Fruit fly (Drosophila melanogaster) whole organism, embryonic: ENCODE measurements around the gene CG9628.

ENCODE experiments used
- Abd-B ChIP-seq: fragments of 200-800 bp; sonication (Bioruptor generic); optimal IDR thresholded peaks from 2 replicates; lab custom pipeline; 2018; ENCODE audit warnings: missing biosample characterization, mild to moderate bottlenecking, missing genetic modification characterization, moderate library complexity
- Aef1 ChIP-seq: fragments of 200-800 bp; sonication (Bioruptor generic); IDR thresholded peaks from 3 replicates; pipeline ENCODE4 v1.3.6; 2022; ENCODE audit warnings: missing biosample characterization, missing genetic modification characterization
- BEAF-32 ChIP-seq: fragments of 200-800 bp; sonication (Bioruptor generic); optimal IDR thresholded peaks from 3 replicates; lab custom pipeline; 2017; ENCODE audit warnings: missing biosample characterization, missing genetic modification characterization, mild to moderate bottlenecking, moderate library complexity, missing genetic modification reagents
- CG10209 ChIP-seq: fragments of 200-800 bp; sonication (Bioruptor generic); optimal IDR thresholded peaks from 3 replicates; lab custom pipeline; 2017; ENCODE audit warnings: missing biosample characterization, mild to moderate bottlenecking, missing genetic modification characterization, missing genetic modification reagents
- CG1024 ChIP-seq: fragments of 200-800 bp; sonication (Bioruptor generic); IDR thresholded peaks from 2 replicates; pipeline ENCODE4 v1.3.6; 2022; ENCODE audit warnings: missing biosample characterization, missing genetic modification characterization
- CG10654 ChIP-seq: fragments of 200-800 bp; sonication (Bioruptor generic); optimal IDR thresholded peaks from 2 replicates; lab custom pipeline; 2016; ENCODE audit warnings: missing biosample characterization, missing genetic modification characterization
- CG12155 ChIP-seq: fragments of 200-800 bp; sonication (Bioruptor generic); optimal IDR thresholded peaks from 3 replicates; lab custom pipeline; 2016; ENCODE audit warnings: missing biosample characterization, missing genetic modification characterization
- CG12299 ChIP-seq: fragments of 200-800 bp; sonication (Bioruptor generic); optimal IDR thresholded peaks from 2 replicates; lab custom pipeline; 2018; ENCODE audit warnings: missing biosample characterization, mild to moderate bottlenecking, missing genetic modification characterization
- CG12391 ChIP-seq: fragments of 200-800 bp; sonication (Bioruptor generic); optimal IDR thresholded peaks from 3 replicates; lab custom pipeline; 2018; ENCODE audit warnings: missing biosample characterization, mild to moderate bottlenecking, missing genetic modification characterization, moderate library complexity
- CG12942 ChIP-seq: fragments of 200-800 bp; sonication (Bioruptor generic); optimal IDR thresholded peaks from 3 replicates; lab custom pipeline; 2016; ENCODE audit warnings: missing biosample characterization, missing genetic modification characterization
- CG13123 ChIP-seq: fragments of 200-800 bp; sonication (Bioruptor generic); optimal IDR thresholded peaks from 2 replicates; lab custom pipeline; 2016; ENCODE audit warnings: missing biosample characterization, missing genetic modification characterization
- CG14441 ChIP-seq: fragments of 200-800 bp; sonication (Bioruptor generic); IDR thresholded peaks from 2 replicates; pipeline ENCODE4 v1.3.6; 2022; ENCODE audit warnings: missing biosample characterization, missing genetic modification characterization
- CG2712 ChIP-seq: fragments of 200-800 bp; optimal IDR thresholded peaks from 3 replicates; lab custom pipeline; 2019; ENCODE audit warnings: missing biosample characterization, mild to moderate bottlenecking, missing genetic modification characterization, moderate library complexity
- CG2875 ChIP-seq: fragments of 200-800 bp; sonication (Bioruptor generic); optimal IDR thresholded peaks from 2 replicates; lab custom pipeline; 2017; ENCODE audit warnings: missing biosample characterization, mild to moderate bottlenecking, missing genetic modification characterization, missing genetic modification reagents
- CG3163 ChIP-seq: fragments of 200-800 bp; sonication (Bioruptor generic); optimal IDR thresholded peaks from 3 replicates; lab custom pipeline; 2016; ENCODE audit warnings: missing biosample characterization, missing genetic modification characterization
- CG33213 ChIP-seq: fragments of 200-800 bp; sonication (Bioruptor generic); optimal IDR thresholded peaks from 3 replicates; lab custom pipeline; 2016; ENCODE audit warnings: missing biosample characterization, missing genetic modification characterization
- CG33557 ChIP-seq: fragments of 200-800 bp; sonication (Bioruptor generic); optimal IDR thresholded peaks from 2 replicates; lab custom pipeline; 2019; ENCODE audit warnings: missing biosample characterization, mild to moderate bottlenecking, missing genetic modification characterization, moderate library complexity
- CG3726 ChIP-seq: fragments of 200-800 bp; sonication (Bioruptor generic); IDR thresholded peaks from 3 replicates; pipeline ENCODE4, ENCODE4 v1.3.6; 2022; ENCODE audit warnings: missing biosample characterization, missing genetic modification characterization
- CG4282 ChIP-seq: fragments of 200-800 bp; sonication (Bioruptor generic); optimal IDR thresholded peaks from 2 replicates; lab custom pipeline; 2016; ENCODE audit warnings: missing biosample characterization, missing genetic modification characterization
- CG4820 ChIP-seq: fragments of 200-800 bp; sonication (Bioruptor generic); optimal IDR thresholded peaks from 3 replicates; lab custom pipeline; 2016; ENCODE audit warnings: missing biosample characterization, missing genetic modification characterization
- CG6683 ChIP-seq: fragments of 200-800 bp; sonication (Bioruptor generic); optimal IDR thresholded peaks from 2 replicates; lab custom pipeline; 2017; ENCODE audit warnings: missing biosample characterization, mild to moderate bottlenecking, missing genetic modification characterization, missing genetic modification reagents
- CG7745 ChIP-seq: fragments of 200-800 bp; sonication (Bioruptor generic); optimal IDR thresholded peaks from 2 replicates; lab custom pipeline; 2018; ENCODE audit warnings: missing biosample characterization, mild to moderate bottlenecking, missing genetic modification characterization, moderate library complexity
- CG7839 ChIP-seq: fragments of 200-800 bp; sonication (Bioruptor generic); optimal IDR thresholded peaks from 3 replicates; lab custom pipeline; 2018; ENCODE audit warnings: missing biosample characterization, mild to moderate bottlenecking, missing genetic modification characterization, moderate library complexity
- CG9609 ChIP-seq: fragments of 200-800 bp; sonication (Bioruptor generic); optimal IDR thresholded peaks from 3 replicates; lab custom pipeline; 2016; ENCODE audit warnings: missing biosample characterization, missing genetic modification characterization
- D19B ChIP-seq: fragments of 200-800 bp; sonication (Bioruptor generic); optimal IDR thresholded peaks from 2 replicates; lab custom pipeline; 2017; ENCODE audit warnings: missing biosample characterization, mild to moderate bottlenecking, missing genetic modification characterization
- Doc3 ChIP-seq: fragments of 200-800 bp; sonication (Bioruptor generic); IDR thresholded peaks from 3 replicates; pipeline ENCODE4 v1.3.6; 2022; ENCODE audit warnings: missing biosample characterization, missing genetic modification characterization; ENCODE audit not compliant: partially characterized antibody
- Hmx ChIP-seq: fragments of 200-800 bp; sonication (Bioruptor generic); optimal IDR thresholded peaks from 2 replicates; lab custom pipeline; 2016; ENCODE audit warnings: missing biosample characterization, missing genetic modification characterization
- Mrtf ChIP-seq: fragments of 200-800 bp; sonication (Bioruptor generic); IDR thresholded peaks from 3 replicates; pipeline ENCODE4 v1.3.6; 2022; ENCODE audit warnings: missing biosample characterization, missing genetic modification characterization
- NfI ChIP-seq: fragments of 200-800 bp; sonication (Bioruptor generic); optimal IDR thresholded peaks from 3 replicates; lab custom pipeline; 2018; ENCODE audit warnings: missing biosample characterization, mild to moderate bottlenecking, missing genetic modification characterization, moderate library complexity
- Sox100B ChIP-seq: fragments of 200-800 bp; sonication (Bioruptor generic); optimal IDR thresholded peaks from 3 replicates; lab custom pipeline; 2018; ENCODE audit warnings: missing biosample characterization, mild to moderate bottlenecking, missing genetic modification characterization
- Spps ChIP-seq: fragments of 200-800 bp; sonication (Bioruptor generic); optimal IDR thresholded peaks from 2 replicates; lab custom pipeline; 2018; ENCODE audit warnings: missing biosample characterization, mild to moderate bottlenecking, missing genetic modification characterization
- Sry-δ ChIP-seq: fragments of 200-800 bp; sonication (Bioruptor generic); optimal IDR thresholded peaks from 2 replicates; lab custom pipeline; 2016; ENCODE audit warnings: missing biosample characterization, missing genetic modification characterization
- Tbp ChIP-seq: fragments of >200 bp; optimal IDR thresholded peaks from 2 replicates; lab custom pipeline; 2018; ENCODE audit warnings: missing biosample characterization, missing genetic modification characterization
- Xbp1 ChIP-seq: fragments of 200-800 bp; sonication (Bioruptor generic); optimal IDR thresholded peaks from 3 replicates; lab custom pipeline; 2016; ENCODE audit warnings: missing biosample characterization, mild to moderate bottlenecking, missing genetic modification characterization
- ato ChIP-seq: fragments of 200-800 bp; sonication (Bioruptor generic); IDR thresholded peaks from 2 replicates; pipeline ENCODE4 v1.3.6; 2022; ENCODE audit warnings: missing biosample characterization, missing genetic modification characterization; ENCODE audit not compliant: partially characterized antibody
- bab2 ChIP-seq: fragments of 200-800 bp; sonication (Bioruptor generic); optimal IDR thresholded peaks from 2 replicates; lab custom pipeline; 2016; ENCODE audit warnings: missing biosample characterization, missing genetic modification characterization
- cad ChIP-seq: fragments of >200 bp; optimal IDR thresholded peaks from 2 replicates; lab custom pipeline; 2017; ENCODE audit warnings: missing biosample characterization, missing genetic modification characterization
- da ChIP-seq: fragments of 200-800 bp; sonication (Bioruptor generic); optimal IDR thresholded peaks from 2 replicates; lab custom pipeline; 2016; ENCODE audit warnings: missing biosample characterization, missing genetic modification characterization
- dimm ChIP-seq: fragments of 200-800 bp; sonication (Bioruptor generic); IDR thresholded peaks from 2 replicates; pipeline ENCODE4 v1.3.6; 2022; ENCODE audit warnings: missing biosample characterization, missing genetic modification characterization
- grau ChIP-seq: fragments of 200-800 bp; optimal IDR thresholded peaks from 3 replicates; lab custom pipeline; 2019; ENCODE audit warnings: missing biosample characterization, mild to moderate bottlenecking, missing genetic modification characterization, moderate library complexity
- gsb-n ChIP-seq: fragments of 200-800 bp; sonication (Bioruptor generic); optimal IDR thresholded peaks from 3 replicates; lab custom pipeline; 2018; ENCODE audit warnings: missing biosample characterization, mild to moderate bottlenecking, missing genetic modification characterization
- lbe ChIP-seq: fragments of 200-800 bp; sonication (Bioruptor generic); optimal IDR thresholded peaks from 2 replicates; lab custom pipeline; 2016; ENCODE audit warnings: missing biosample characterization, mild to moderate bottlenecking, missing genetic modification characterization
- salm ChIP-seq: fragments of 200-800 bp; sonication (Bioruptor generic); optimal IDR thresholded peaks from 2 replicates; lab custom pipeline; 2018; ENCODE audit warnings: missing biosample characterization, mild to moderate bottlenecking, missing genetic modification characterization
- sc ChIP-seq, 3 experiments: fragments of >200 bp in 2 of 3; fragments of 200-800 bp in 1 of 3; sonication (Bioruptor generic) in 1 of 3; optimal IDR thresholded peaks; 2 replicates in 2 of 3; 3 replicates in 1 of 3; lab custom pipeline; 2017; ENCODE audit warnings: mild to moderate bottlenecking in 1 of 3, missing biosample characterization in 1 of 3, missing genetic modification characterization in 1 of 3, missing genetic modification reagents in 1 of 3
- sd ChIP-seq: fragments of 200-800 bp; sonication (Bioruptor generic); optimal IDR thresholded peaks from 3 replicates; lab custom pipeline; 2018; ENCODE audit warnings: missing biosample characterization, mild to moderate bottlenecking, missing genetic modification characterization, moderate library complexity
- shn ChIP-seq: fragments of 200-800 bp; sonication (Bioruptor generic); optimal IDR thresholded peaks from 3 replicates; lab custom pipeline; 2016; ENCODE audit warnings: missing biosample characterization, missing genetic modification characterization
- slou ChIP-seq: fragments of 200-800 bp; sonication (Bioruptor generic); optimal IDR thresholded peaks from 3 replicates; lab custom pipeline; 2016; ENCODE audit warnings: missing biosample characterization, missing genetic modification characterization
- tap ChIP-seq: fragments of 200-800 bp; optimal IDR thresholded peaks from 3 replicates; lab custom pipeline; 2019; ENCODE audit warnings: missing biosample characterization, mild to moderate bottlenecking, missing genetic modification characterization, moderate library complexity
- tx ChIP-seq: fragments of 200-800 bp; sonication (Bioruptor generic); optimal IDR thresholded peaks from 2 replicates; lab custom pipeline; 2016; ENCODE audit warnings: missing biosample characterization, missing genetic modification characterization

The CG9628 gene

DNA sequence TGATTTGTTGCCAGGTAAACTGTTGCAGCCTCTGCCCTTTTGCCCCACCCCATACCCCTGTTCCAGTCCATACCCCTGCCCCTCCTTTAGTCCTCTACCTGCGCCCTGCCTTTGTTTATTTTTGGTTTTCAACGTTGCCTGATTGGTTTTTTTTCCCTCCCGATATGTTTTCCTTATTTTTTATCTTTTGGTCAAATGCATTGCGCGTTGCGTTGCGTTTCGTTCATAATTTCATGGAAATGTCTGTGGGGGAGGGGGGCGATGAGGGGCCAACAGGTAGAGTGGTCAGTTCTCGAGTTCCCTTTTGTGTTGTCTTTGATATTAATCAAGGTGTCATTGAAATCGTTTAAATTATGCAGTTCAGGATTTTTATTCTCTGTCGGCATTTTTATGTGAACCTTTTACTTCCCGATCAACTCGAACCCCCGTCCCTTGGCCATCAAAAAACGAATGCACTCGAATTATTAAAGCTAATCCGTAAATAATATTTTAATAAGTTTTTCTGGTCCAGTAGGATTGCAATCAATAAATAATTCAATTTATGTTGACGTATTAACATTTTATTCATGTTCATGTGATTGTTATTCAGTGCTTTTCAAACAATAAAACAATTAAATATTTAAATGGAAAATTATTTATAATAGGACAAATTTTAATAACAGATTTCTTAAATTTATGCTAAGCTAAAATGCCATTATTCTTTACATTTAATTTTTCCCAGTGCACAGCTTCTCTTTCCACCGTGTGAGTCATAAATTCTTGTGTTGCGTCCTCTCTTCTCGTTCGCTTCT, 12.4 kb downstream of the CG9628 start (continued):
- peak; percentile 72 for TF ChIP-seq CG10209 (GFP tag; lab: Kevin White, UChicago)
- TF ChIP-seq bab2 (GFP tag; lab: Kevin White, UChicago) = no peak
- peak; percentile 64 for TF ChIP-seq CG2875 (GFP tag; lab: Kevin White, UChicago)
- TF ChIP-seq grau (tag; lab: Kevin White, UChicago) = peak; percentile 80
- TF ChIP-seq slou (GFP tag; lab: Kevin White, UChicago) = no peak
- no peak for TF ChIP-seq CG3163 (GFP tag; lab: Kevin White, UChicago)
- TF ChIP-seq CG12299 (tag; lab: Kevin White, UChicago) = peak; percentile 6
- peak; percentile 10 for TF ChIP-seq salm
- TF ChIP-seq CG7839 (tag; lab: Kevin White, UChicago) = peak; percentile 80
- peak; percentile 96 for TF ChIP-seq CG2712
- TF ChIP-seq ato = no peak
- TF ChIP-seq sc (optimal IDR thresholded peaks at IDR 0.05; lab: Kevin White, UChicago) = no peak
- peak; percentile 72 for TF ChIP-seq sc (GFP tag; optimal IDR thresholded peaks at IDR 0.05; lab: Kevin White, UChicago)
- TF ChIP-seq CG12155 = peak; percentile 39
- TF ChIP-seq da = no peak
- peak; percentile 87 for TF ChIP-seq gsb-n (tag; lab: Kevin White, UChicago)
- peak; percentile 88 for TF ChIP-seq Spps (tag; lab: Kevin White, UChicago)
- TF ChIP-seq CG13123 (GFP tag; lab: Kevin White, UChicago) = no peak
- TF ChIP-seq cad = no peak
- TF ChIP-seq Abd-B (GFP tag; lab: Kevin White, UChicago) = peak; percentile 77
- TF ChIP-seq BEAF-32 = no peak
- TF ChIP-seq lbe (GFP tag; lab: Kevin White, UChicago) = peak; percentile 75
- TF ChIP-seq tx (GFP tag; lab: Kevin White, UChicago) = no peak
- TF ChIP-seq CG9609 = no peak
- TF ChIP-seq sd (tag; lab: Kevin White, UChicago) = peak; percentile 83
- no peak for TF ChIP-seq D19B (GFP tag; lab: Kevin White, UChicago)
- TF ChIP-seq CG12942 (GFP tag; lab: Kevin White, UChicago) = peak; percentile 23
- no peak for TF ChIP-seq CG33213
- no peak for TF ChIP-seq shn (GFP tag; lab: Kevin White, UChicago)
- TF ChIP-seq CG4282 (GFP tag; lab: Kevin White, UChicago) = no peak
- no peak for TF ChIP-seq Aef1 (GFP tag; lab: Robert Waterston, UW)
- TF ChIP-seq dimm (GFP tag; lab: Robert Waterston, UW) = no peak
- TF ChIP-seq Tbp (GFP tag; lab: Kevin White, UChicago) = no peak
- no peak for TF ChIP-seq CG1024 (GFP tag; lab: Robert Waterston, UW)
- TF ChIP-seq Xbp1 (GFP tag; lab: Kevin White, UChicago) = peak; percentile 52
- TF ChIP-seq Sry-δ = no peak
- TF ChIP-seq CG3726 (GFP tag; lab: Robert Waterston, UW) = no peak
- no peak for TF ChIP-seq CG14441 (GFP tag; lab: Robert Waterston, UW)
- no peak for TF ChIP-seq NfI (GFP tag; lab: Kevin White, UChicago)
- TF ChIP-seq Mrtf = no peak
- TF ChIP-seq tap (tag; lab: Kevin White, UChicago) = peak; percentile 26
- peak; percentile 93 for TF ChIP-seq CG33557 (GFP tag; lab: Kevin White, UChicago)
- TF ChIP-seq CG6683 (GFP tag; lab: Kevin White, UChicago) = no peak
- no peak for TF ChIP-seq CG7745 (tag; lab: Kevin White, UChicago)
- peak; percentile 65 for TF ChIP-seq CG4820 (GFP tag; lab: Kevin White, UChicago)
- peak; percentile 91 for TF ChIP-seq CG12391
- TF ChIP-seq Hmx (GFP tag; lab: Kevin White, UChicago) = no peak
- TF ChIP-seq Doc3 (GFP tag; lab: Robert Waterston, UW) = no peak
- TF ChIP-seq Sox100B (GFP tag; lab: Kevin White, UChicago) = peak; percentile 77
- peak; percentile 32 for TF ChIP-seq CG10654
